Worm (Caenorhabditis elegans) whole organism, late embryonic: Measurements from ENCODE around the gene ZK822.9.

Experiments used
- F13H6.1 ChIP-seq: sonication (generic microtip); optimal IDR thresholded peaks from 2 replicates; lab custom pipeline; 2016; ENCODE audit warnings: missing genetic modification characterization, missing compliant biosample characterization
- ahr-1 ChIP-seq: sonication (generic microtip); optimal IDR thresholded peaks from 2 replicates; lab custom pipeline; 2016; ENCODE audit warnings: missing genetic modification characterization, missing compliant biosample characterization
- ama-1 ChIP-seq: fragments of 150-350 bp; optimal IDR thresholded peaks from 2 replicates; lab custom pipeline; 2014
- ceh-19 ChIP-seq: fragments of 200-800 bp; sonication (Bioruptor generic); optimal IDR thresholded peaks from 2 replicates; lab custom pipeline; 2018; ENCODE audit warnings: mild to moderate bottlenecking, missing genetic modification characterization, missing compliant biosample characterization
- ceh-2 ChIP-seq: sonication (generic microtip); optimal IDR thresholded peaks from 2 replicates; lab custom pipeline; 2016; ENCODE audit warnings: missing genotype, missing genetic modification characterization, missing compliant biosample characterization
- ceh-24 ChIP-seq: sonication (generic microtip); optimal IDR thresholded peaks from 2 replicates; lab custom pipeline; 2016; ENCODE audit warnings: mild to moderate bottlenecking, missing genetic modification characterization, missing compliant biosample characterization
- ceh-30 ChIP-seq: fragments of 150-350 bp; optimal IDR thresholded peaks from 2 replicates; lab custom pipeline; 2014; ENCODE audit warnings: missing biosample characterization, missing genetic modification characterization
- ceh-45 ChIP-seq: fragments of 200-800 bp; sonication (Bioruptor generic); IDR thresholded peaks from 2 replicates; pipeline ENCODE4 v1.3.6; 2022; ENCODE audit warnings: missing genetic modification reagents, missing genetic modification characterization, missing compliant biosample characterization
- ceh-6 ChIP-seq: fragments of 200-800 bp; sonication (Bioruptor generic); optimal IDR thresholded peaks from 2 replicates; lab custom pipeline; 2018; ENCODE audit warnings: mild to moderate bottlenecking, missing genetic modification characterization, missing compliant biosample characterization
- ceh-9 ChIP-seq: sonication (generic microtip); optimal IDR thresholded peaks from 2 replicates; lab custom pipeline; 2016; ENCODE audit warnings: mild to moderate bottlenecking, missing genetic modification characterization, inconsistent platforms, missing compliant biosample characterization
- dmd-4 ChIP-seq: sonication (generic microtip); optimal IDR thresholded peaks from 2 replicates; lab custom pipeline; 2016; ENCODE audit warnings: borderline replicate concordance, missing genetic modification characterization, missing compliant biosample characterization
- elt-4 ChIP-seq: sonication (generic microtip); optimal IDR thresholded peaks from 2 replicates; lab custom pipeline; 2016; ENCODE audit warnings: missing genetic modification characterization, missing compliant biosample characterization
- ets-4 ChIP-seq: sonication (generic microtip); optimal IDR thresholded peaks from 2 replicates; lab custom pipeline; 2016; ENCODE audit warnings: missing genetic modification characterization, missing compliant biosample characterization
- eyg-1 ChIP-seq: sonication (generic microtip); optimal IDR thresholded peaks from 2 replicates; lab custom pipeline; 2016; ENCODE audit warnings: missing genotype, missing genetic modification characterization, missing compliant biosample characterization
- fax-1 ChIP-seq: sonication (generic microtip); optimal IDR thresholded peaks from 2 replicates; lab custom pipeline; 2016; ENCODE audit warnings: missing genotype, missing genetic modification characterization, missing compliant biosample characterization
- fkh-10 ChIP-seq: fragments of 150-350 bp; optimal IDR thresholded peaks from 2 replicates; lab custom pipeline; 2014; ENCODE audit warnings: missing biosample characterization, missing genetic modification reagents, missing genetic modification characterization
- fkh-6 ChIP-seq: sonication (generic microtip); optimal IDR thresholded peaks from 2 replicates; lab custom pipeline; 2016; ENCODE audit warnings: missing genetic modification characterization, missing compliant biosample characterization
- gmeb-2 ChIP-seq: sonication (generic microtip); optimal IDR thresholded peaks from 2 replicates; lab custom pipeline; 2016; ENCODE audit warnings: missing genetic modification characterization, inconsistent platforms, missing compliant biosample characterization
- hlh-13 ChIP-seq: fragments of 200-800 bp; sonication (Bioruptor generic); optimal IDR thresholded peaks from 2 replicates; lab custom pipeline; 2018; ENCODE audit warnings: mild to moderate bottlenecking, missing genetic modification characterization, missing compliant biosample characterization
- hlh-15 ChIP-seq: sonication (generic microtip); optimal IDR thresholded peaks from 2 replicates; lab custom pipeline; 2016; ENCODE audit warnings: missing genetic modification characterization, missing compliant biosample characterization
- hlh-6 ChIP-seq: sonication (generic microtip); optimal IDR thresholded peaks from 2 replicates; lab custom pipeline; 2016; ENCODE audit warnings: missing genotype, missing genetic modification characterization, missing compliant biosample characterization
- madf-2 ChIP-seq: sonication (generic microtip); optimal IDR thresholded peaks from 2 replicates; lab custom pipeline; 2017; ENCODE audit warnings: missing genetic modification characterization, missing compliant biosample characterization
- mec-3 ChIP-seq: sonication (generic microtip); optimal IDR thresholded peaks from 2 replicates; lab custom pipeline; 2016; ENCODE audit warnings: borderline replicate concordance, missing genetic modification characterization, missing compliant biosample characterization
- nhr-232 ChIP-seq: sonication (generic microtip); optimal IDR thresholded peaks from 2 replicates; lab custom pipeline; 2016; ENCODE audit warnings: missing genetic modification characterization, missing compliant biosample characterization
- npax-4 ChIP-seq: sonication (generic microtip); optimal IDR thresholded peaks from 2 replicates; lab custom pipeline; 2016; ENCODE audit warnings: missing genetic modification characterization, missing compliant biosample characterization
- odd-2 ChIP-seq: sonication (generic microtip); optimal IDR thresholded peaks from 2 replicates; lab custom pipeline; 2017; ENCODE audit warnings: antibody characterized with exemption, mild to moderate bottlenecking, missing genetic modification characterization, missing compliant biosample characterization
- pag-3 ChIP-seq: sonication (generic microtip); optimal IDR thresholded peaks from 2 replicates; lab custom pipeline; 2016; ENCODE audit warnings: missing compliant biosample characterization, missing genetic modification characterization, borderline replicate concordance
- pax-1 ChIP-seq: fragments of 150-350 bp; optimal IDR thresholded peaks from 2 replicates; lab custom pipeline; 2014; ENCODE audit warnings: missing biosample characterization, missing genetic modification characterization
- pha-2 ChIP-seq: sonication (generic microtip); optimal IDR thresholded peaks from 2 replicates; lab custom pipeline; 2017; ENCODE audit warnings: mild to moderate bottlenecking, missing genetic modification characterization, missing compliant biosample characterization
- pqm-1 ChIP-seq: sonication (generic microtip); optimal IDR thresholded peaks from 2 replicates; lab custom pipeline; 2016; ENCODE audit warnings: missing genetic modification characterization, missing compliant biosample characterization
- ref-2 ChIP-seq: sonication (generic microtip); optimal IDR thresholded peaks from 2 replicates; lab custom pipeline; 2016; ENCODE audit warnings: missing genetic modification characterization, missing compliant biosample characterization
- rnt-1 ChIP-seq: sonication (generic microtip); optimal IDR thresholded peaks from 2 replicates; lab custom pipeline; 2016; ENCODE audit warnings: missing genetic modification characterization, missing compliant biosample characterization
- sdc-2 ChIP-seq: sonication (generic microtip); optimal IDR thresholded peaks from 2 replicates; lab custom pipeline; 2016; ENCODE audit warnings: missing genotype, missing genetic modification characterization, missing compliant biosample characterization
- sox-4 ChIP-seq: sonication (generic microtip); optimal IDR thresholded peaks from 2 replicates; lab custom pipeline; 2017; ENCODE audit warnings: mild to moderate bottlenecking, missing genetic modification characterization, inconsistent platforms, missing compliant biosample characterization
- tbx-2 ChIP-seq: sonication (generic microtip); optimal IDR thresholded peaks from 2 replicates; lab custom pipeline; 2016; ENCODE audit warnings: missing genetic modification characterization, missing compliant biosample characterization
- tbx-7 ChIP-seq: sonication (generic microtip); optimal IDR thresholded peaks from 2 replicates; lab custom pipeline; 2016; ENCODE audit warnings: missing genotype, missing genetic modification characterization, missing compliant biosample characterization
- ttx-3 ChIP-seq: sonication (generic microtip); optimal IDR thresholded peaks from 2 replicates; lab custom pipeline; 2016; ENCODE audit warnings: missing genetic modification reagents, missing genetic modification characterization, missing compliant biosample characterization
- unc-42 ChIP-seq: sonication (generic microtip); optimal IDR thresholded peaks from 2 replicates; lab custom pipeline; 2016; ENCODE audit warnings: missing genotype, missing genetic modification characterization, missing compliant biosample characterization
- zip-5 ChIP-seq: sonication (generic microtip); optimal IDR thresholded peaks from 2 replicates; lab custom pipeline; 2016; ENCODE audit warnings: missing genetic modification characterization, missing compliant biosample characterization
- ztf-16 ChIP-seq: sonication (generic microtip); optimal IDR thresholded peaks from 2 replicates; lab custom pipeline; 2017; ENCODE audit warnings: missing genetic modification characterization, missing compliant biosample characterization

Gene ZK822.9

DNA sequence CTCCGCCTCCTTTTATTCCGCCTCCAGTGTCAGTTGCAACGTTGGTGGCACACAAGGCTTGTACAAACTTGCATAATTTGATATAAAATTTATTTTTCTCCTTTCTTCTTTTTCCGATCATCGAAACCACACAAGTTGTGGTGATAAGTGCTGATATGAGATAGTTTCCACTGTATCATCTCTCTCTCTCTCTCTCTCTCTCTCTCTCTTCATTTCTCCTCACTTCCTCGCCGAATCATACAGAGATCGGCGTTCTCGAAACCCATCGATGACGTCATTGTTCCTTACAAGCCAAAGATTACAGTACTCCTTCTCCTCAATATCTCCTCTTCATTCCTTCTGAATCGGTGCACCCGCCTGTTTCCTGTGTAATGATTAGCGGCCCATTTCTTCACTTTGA, 16.4 kb upstream of the ZK822.9 start, which contains the start of gene nhr-43:
TSS of gene nhr-43 (plus strand) at position 233 of the 400 bp plus-strand sequence.
- no peak for TF ChIP-seq tbx-7
- TF ChIP-seq elt-4 (tag; lab: Kevin White, UChicago): no peak
- no peak for TF ChIP-seq unc-42 (tag; lab: Kevin White, UChicago)
- no peak for TF ChIP-seq fkh-6 (tag; lab: Kevin White, UChicago)
- TF ChIP-seq madf-2 (tag; lab: Kevin White, UChicago): no peak
- no peak for TF ChIP-seq sdc-2
- TF ChIP-seq pha-2: no peak
- TF ChIP-seq odd-2 (tag; lab: Kevin White, UChicago): no peak
- TF ChIP-seq ztf-16 (tag; lab: Kevin White, UChicago): no peak
- TF ChIP-seq sox-4 (tag; lab: Kevin White, UChicago): no peak
- TF ChIP-seq zip-5: no peak
- no peak for TF ChIP-seq ceh-45 (GFP tag; lab: Robert Waterston, UW)
- no peak for TF ChIP-seq pag-3 (tag; lab: Kevin White, UChicago)
- TF ChIP-seq, all 69 proteins: peak for 0

DNA sequence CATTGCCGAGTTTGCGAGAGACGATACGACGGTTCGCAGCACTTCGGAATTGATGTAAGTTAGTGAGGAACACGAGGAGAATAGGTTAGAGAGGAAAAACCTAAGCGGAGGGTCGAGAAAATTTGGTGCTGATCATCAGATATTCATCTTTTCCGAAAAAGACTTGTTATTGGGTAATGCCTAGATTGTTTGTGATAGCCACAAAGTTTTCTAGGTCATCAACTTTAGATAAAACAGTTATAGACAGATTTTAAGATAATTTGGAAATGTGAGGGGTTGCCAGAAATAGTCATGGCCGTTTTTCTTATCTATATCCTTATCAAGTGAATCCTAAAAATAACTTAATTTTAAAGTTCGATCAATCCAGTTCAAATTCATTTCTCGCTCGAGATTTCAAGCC, 15.3 kb upstream of the ZK822.9 start:
- TF ChIP-seq ceh-24 (no peak), ceh-9 (tag; lab: Kevin White, UChicago) (no peak), rnt-1 (tag; lab: Kevin White, UChicago) (no peak), mec-3 (no peak), ref-2 (tag; lab: Kevin White, UChicago) (no peak), ttx-3 (tag; lab: Kevin White, UChicago) (no peak), ahr-1 (tag; lab: Kevin White, UChicago) (no peak), hlh-6 (tag; lab: Kevin White, UChicago) (no peak), ama-1 (lab: Kevin White, UChicago) (no peak), fax-1 (no peak), hlh-13 (no peak), nhr-232 (tag; lab: Kevin White, UChicago) (no peak), ets-4 (tag; lab: Kevin White, UChicago) (no peak), pax-1 (no peak), npax-4 (tag; lab: Kevin White, UChicago) (no peak), gmeb-2 (tag; lab: Kevin White, UChicago) (no peak), pqm-1 (tag; lab: Kevin White, UChicago) (no peak)

DNA sequence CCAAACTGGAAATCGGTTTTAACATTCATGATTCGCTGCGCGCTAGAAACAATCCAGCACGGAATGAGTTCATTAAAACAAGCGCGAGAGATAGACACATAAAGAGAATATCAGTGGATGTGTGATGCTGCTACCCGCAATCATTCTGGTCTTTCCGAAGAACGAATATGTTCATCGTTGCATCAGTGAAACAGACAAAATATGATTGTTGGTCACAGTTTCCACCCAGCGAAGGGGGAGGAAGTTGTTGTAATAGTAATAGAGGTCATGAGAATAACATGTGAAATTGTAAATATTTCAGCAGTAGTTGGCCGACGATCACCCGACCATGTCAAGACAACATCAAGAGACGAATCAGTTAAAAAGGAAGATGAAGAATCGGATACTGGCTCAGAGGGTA, 14.5 kb upstream of the ZK822.9 start:
- no peak for TF ChIP-seq elt-4 (tag; lab: Kevin White, UChicago)
- TF ChIP-seq tbx-2: no peak
- no peak for TF ChIP-seq pag-3 (tag; lab: Kevin White, UChicago)
- TF ChIP-seq zip-5: no peak
- no peak for TF ChIP-seq ceh-30 (tag; lab: Kevin White, UChicago)
- no peak for TF ChIP-seq dmd-4 (tag; lab: Kevin White, UChicago)
- no peak for TF ChIP-seq ttx-3 (tag; lab: Kevin White, UChicago)
- TF ChIP-seq ceh-2 (tag; lab: Kevin White, UChicago): no peak
- TF ChIP-seq eyg-1: no peak
- TF ChIP-seq ceh-6: no peak
- no peak for TF ChIP-seq npax-4 (tag; lab: Kevin White, UChicago)
- no peak for TF ChIP-seq fkh-6 (tag; lab: Kevin White, UChicago)
- no peak for TF ChIP-seq fkh-10 (GFP tag; lab: Kevin White, UChicago)
- TF ChIP-seq F13H6.1 (tag; lab: Kevin White, UChicago): no peak
- no peak for TF ChIP-seq madf-2 (tag; lab: Kevin White, UChicago)
- TF ChIP-seq pqm-1 (tag; lab: Kevin White, UChicago): no peak

DNA sequence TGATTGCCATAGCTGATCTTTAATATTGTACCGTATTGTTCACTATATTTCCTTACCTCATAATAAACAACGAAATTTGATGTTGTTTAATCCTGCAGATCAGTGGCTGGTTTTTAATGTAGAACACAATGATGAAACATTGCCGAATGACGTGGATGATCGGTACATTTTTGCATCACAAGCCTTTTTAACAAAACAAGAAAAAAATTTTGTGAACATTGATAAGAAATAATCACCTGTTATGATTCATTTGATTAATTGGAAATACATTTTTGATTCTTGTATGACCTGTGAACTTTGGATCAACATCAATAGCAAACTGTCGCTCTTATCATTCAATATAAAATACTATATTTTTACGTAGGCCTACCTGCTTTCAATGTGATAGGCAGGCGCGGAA, 12.9 kb upstream of the ZK822.9 start:
- no peak for TF ChIP-seq tbx-7
- TF ChIP-seq sox-4 (tag; lab: Kevin White, UChicago): no peak
- no peak for TF ChIP-seq ceh-6
- no peak for TF ChIP-seq ceh-45 (GFP tag; lab: Robert Waterston, UW)
- no peak for TF ChIP-seq dmd-4 (tag; lab: Kevin White, UChicago)
- TF ChIP-seq pag-3 (tag; lab: Kevin White, UChicago): no peak
- TF ChIP-seq ceh-19: no peak
- TF ChIP-seq hlh-15 (tag; lab: Kevin White, UChicago): no peak
